Worm (Caenorhabditis elegans): ENCODE measurements around the gene K06A4.2.

The K06A4.2 gene

DNA sequence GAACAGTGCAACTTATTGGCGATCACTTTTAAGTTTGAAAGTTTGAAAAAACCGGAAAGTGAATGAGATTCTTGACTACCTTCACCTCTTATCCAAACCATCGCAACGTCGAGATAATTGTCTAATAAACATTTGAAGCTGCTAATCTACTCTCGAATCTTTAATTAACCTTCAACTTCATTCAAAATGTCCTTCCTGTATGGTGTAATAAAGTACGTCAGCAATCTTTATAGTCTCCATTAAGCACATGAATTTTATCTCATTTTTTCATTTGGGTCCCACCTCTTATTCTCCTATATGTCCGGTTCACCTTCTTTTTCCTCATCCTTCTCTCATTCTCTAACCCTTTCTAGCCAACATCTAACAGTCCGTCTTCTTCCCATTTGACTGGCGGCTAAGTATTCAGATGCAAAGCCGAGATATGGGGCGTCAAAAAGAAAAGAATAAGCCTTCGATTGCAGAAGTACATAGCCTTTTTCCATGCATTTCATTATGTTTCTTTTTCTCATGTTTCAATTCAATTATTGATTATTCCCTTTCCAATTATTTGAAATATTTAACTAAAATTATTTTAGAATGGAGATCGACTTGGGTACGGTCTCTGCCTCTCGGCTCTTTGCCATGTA is 16.9 kb downstream of the K06A4.2 start, which contains the start of gene swt-5:
Gene swt-5 (plus strand): TSS at position 576 of the 626 bp plus-strand sequence.
- no peak for TF ChIP-seq ceh-36 (tag; optimal IDR thresholded peaks at IDR 0.05)
- no peak for TF ChIP-seq ama-1 (optimal IDR thresholded peaks at IDR 0.05)
- TF ChIP-seq ets-7 (tag; optimal IDR thresholded peaks at IDR 0.05) = no peak

DNA sequence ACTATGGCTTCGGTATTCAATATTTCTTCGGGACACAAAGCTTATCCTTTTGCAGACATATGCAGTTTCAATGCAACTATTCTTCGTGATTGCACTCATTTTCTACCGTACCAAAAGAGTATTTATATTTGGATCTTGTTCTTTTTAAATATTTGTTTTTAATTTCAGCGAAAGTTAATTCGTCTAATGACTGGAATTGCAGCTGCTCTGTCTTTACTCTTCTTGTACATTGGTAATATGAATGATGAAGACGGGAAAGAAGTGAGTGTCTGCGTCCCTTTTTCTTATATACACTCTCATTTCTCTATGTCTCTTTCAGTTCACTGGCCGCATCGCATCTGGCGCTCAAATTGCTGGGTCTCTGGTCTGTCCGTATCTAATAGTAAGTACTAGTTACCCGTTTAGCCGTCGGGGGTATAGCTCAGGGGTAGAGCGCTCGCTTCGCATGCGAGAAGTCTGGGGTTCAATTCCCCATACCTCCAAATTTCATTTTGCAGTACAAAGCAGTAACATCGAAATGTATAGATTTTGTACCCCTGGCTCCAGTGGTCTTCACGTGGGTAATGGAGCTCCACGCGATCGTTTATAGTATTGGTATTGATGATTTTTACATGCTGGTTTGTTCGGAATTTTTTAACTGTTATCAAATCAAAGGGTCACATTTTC is 19.3 kb downstream of the K06A4.2 start:
- TF ChIP-seq B0310.2 (tag; optimal IDR thresholded peaks at IDR 0.05) (peak; percentile 93), hnd-1 (tag; optimal IDR thresholded peaks at IDR 0.05) (peak; percentile 87), F13C5.2 (tag; optimal IDR thresholded peaks at IDR 0.05) (peak; percentile 91), sea-1 (GFP tag; conservative IDR thresholded peaks at IDR 0.05) (peak; percentile 96), ama-1 (optimal IDR thresholded peaks at IDR 0.05) (no peak), tra-4 (tag; optimal IDR thresholded peaks at IDR 0.05) (peak; percentile 75), pes-1 (GFP tag; IDR thresholded peaks at IDR 0.05) (no peak; the same call in 1 of the 2 replicates), scrt-1 (GFP tag; IDR thresholded peaks at IDR 0.05) (peak; percentile 97), ceh-13 (GFP tag; optimal IDR thresholded peaks at IDR 0.05) (peak; percentile 84), ceh-36 (tag; optimal IDR thresholded peaks at IDR 0.05) (peak; percentile 91), aly-1 (tag; optimal IDR thresholded peaks at IDR 0.05) (peak; percentile 91), tbx-37 (GFP tag; conservative IDR thresholded peaks at IDR 0.05) (peak; percentile 92), ets-7 (tag; optimal IDR thresholded peaks at IDR 0.05) (peak; percentile 76), tbx-11 (GFP tag; IDR thresholded peaks at IDR 0.05) (peak; percentile 94), hmg-4 (GFP tag; optimal IDR thresholded peaks at IDR 0.05) (peak; percentile 96), hmbx-1 (tag; optimal IDR thresholded peaks at IDR 0.05) (peak; percentile 74), flt-1 (GFP tag; IDR thresholded peaks at IDR 0.05) (peak; percentile 96)

DNA sequence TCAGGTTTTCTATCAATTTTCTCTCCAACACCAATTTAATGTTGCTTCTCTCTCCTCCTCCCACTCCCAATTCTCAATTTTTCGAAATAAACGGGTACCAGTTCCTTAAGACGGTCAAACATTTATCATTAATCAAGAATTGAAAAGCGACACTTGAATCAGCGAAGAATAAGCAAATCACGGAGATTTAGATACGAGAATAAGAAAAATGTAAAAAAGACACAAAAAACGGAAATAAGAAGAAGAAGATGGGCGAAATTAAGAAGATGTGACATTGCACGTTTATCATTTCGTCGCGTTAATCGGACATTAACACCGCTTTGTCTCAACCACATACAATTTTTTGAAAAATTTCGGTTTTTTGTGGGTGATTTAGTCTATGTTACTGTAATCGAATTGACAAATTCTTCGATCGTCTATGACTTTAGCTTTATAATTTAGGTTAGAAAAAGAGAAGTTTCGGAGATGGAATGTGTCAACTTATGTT is 20.5 kb downstream of the K06A4.2 start, which contains the start of gene haao-1:
Gene haao-1 (plus strand): TSS at position 437 of the 487 bp plus-strand sequence.
- TF ChIP-seq hnd-1 (tag; optimal IDR thresholded peaks at IDR 0.05) (no peak), ceh-13 (GFP tag; optimal IDR thresholded peaks at IDR 0.05) (no peak), hmbx-1 (tag; optimal IDR thresholded peaks at IDR 0.05) (no peak)

DNA sequence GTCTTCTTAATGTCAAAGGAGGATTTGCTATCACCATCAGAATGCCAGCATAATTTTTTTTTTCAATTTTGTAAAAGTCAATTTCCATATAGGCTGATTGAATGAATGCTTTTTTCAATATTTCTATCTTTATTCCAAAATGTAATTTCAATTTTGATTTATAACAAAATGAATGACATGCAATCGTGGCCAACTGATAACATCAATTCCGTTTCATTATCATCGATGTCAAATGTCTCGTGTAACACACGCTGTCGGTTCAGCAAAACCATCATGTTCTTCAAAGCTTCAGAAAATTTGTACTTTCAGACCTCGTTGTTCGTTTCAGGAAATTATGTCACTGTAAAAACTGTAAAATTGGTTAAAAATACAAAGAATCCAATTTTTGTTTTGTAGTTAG is 22.9 kb downstream of the K06A4.2 start:
- TF ChIP-seq flt-1 (GFP tag; IDR thresholded peaks at IDR 0.05) (no peak), hmbx-1 (tag; optimal IDR thresholded peaks at IDR 0.05) (no peak), ceh-36 (tag; optimal IDR thresholded peaks at IDR 0.05) (no peak), ets-7 (tag; optimal IDR thresholded peaks at IDR 0.05) (no peak), pes-1 (GFP tag; IDR thresholded peaks at IDR 0.05) (no peak), B0310.2 (tag; optimal IDR thresholded peaks at IDR 0.05) (no peak), hmg-4 (GFP tag; optimal IDR thresholded peaks at IDR 0.05) (no peak), tbx-11 (GFP tag; IDR thresholded peaks at IDR 0.05) (no peak), sea-1 (GFP tag; conservative IDR thresholded peaks at IDR 0.05) (no peak), ceh-13 (GFP tag; optimal IDR thresholded peaks at IDR 0.05) (no peak), aly-1 (tag; optimal IDR thresholded peaks at IDR 0.05) (no peak), tra-4 (tag; optimal IDR thresholded peaks at IDR 0.05) (no peak), F13C5.2 (tag; optimal IDR thresholded peaks at IDR 0.05) (no peak), tbx-37 (GFP tag; conservative IDR thresholded peaks at IDR 0.05) (no peak), ama-1 (optimal IDR thresholded peaks at IDR 0.05) (no peak)

DNA sequence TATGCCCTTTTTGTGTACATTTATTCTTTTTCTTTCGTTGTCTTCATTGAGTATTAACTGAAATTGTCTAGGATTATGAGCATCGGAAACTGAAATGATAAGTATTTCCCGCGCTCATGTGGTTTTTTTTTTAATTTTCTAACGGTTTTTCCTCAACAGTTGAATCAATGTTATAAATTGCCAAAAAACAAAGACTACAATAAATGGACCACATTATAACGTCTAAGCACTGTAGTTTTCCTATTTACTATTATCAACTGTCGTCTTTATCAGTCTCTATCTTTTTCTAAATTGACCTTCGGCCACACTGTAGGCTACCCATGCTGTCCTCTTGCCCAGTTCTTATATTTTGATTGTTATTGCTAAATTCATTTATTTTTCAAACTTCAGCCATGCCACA is 23.7 kb downstream of the K06A4.2 start, which contains the start of gene acs-14:
Gene acs-14 (plus strand): TSS at position 391 of the 400 bp plus-strand sequence.
- TF ChIP-seq hmbx-1 (tag; optimal IDR thresholded peaks at IDR 0.05) (no peak), aly-1 (tag; optimal IDR thresholded peaks at IDR 0.05) (no peak), hmg-4 (GFP tag; optimal IDR thresholded peaks at IDR 0.05) (no peak), hnd-1 (tag; optimal IDR thresholded peaks at IDR 0.05) (no peak), ama-1 (optimal IDR thresholded peaks at IDR 0.05) (no peak), tbx-11 (GFP tag; IDR thresholded peaks at IDR 0.05) (no peak), pes-1 (GFP tag; IDR thresholded peaks at IDR 0.05) (no peak), sea-1 (GFP tag; conservative IDR thresholded peaks at IDR 0.05) (no peak), flt-1 (GFP tag; IDR thresholded peaks at IDR 0.05) (no peak), B0310.2 (tag; optimal IDR thresholded peaks at IDR 0.05) (no peak), scrt-1 (GFP tag; IDR thresholded peaks at IDR 0.05) (no peak), F13C5.2 (tag; optimal IDR thresholded peaks at IDR 0.05) (no peak), ets-7 (tag; optimal IDR thresholded peaks at IDR 0.05) (no peak), ceh-13 (GFP tag; optimal IDR thresholded peaks at IDR 0.05) (no peak)

DNA sequence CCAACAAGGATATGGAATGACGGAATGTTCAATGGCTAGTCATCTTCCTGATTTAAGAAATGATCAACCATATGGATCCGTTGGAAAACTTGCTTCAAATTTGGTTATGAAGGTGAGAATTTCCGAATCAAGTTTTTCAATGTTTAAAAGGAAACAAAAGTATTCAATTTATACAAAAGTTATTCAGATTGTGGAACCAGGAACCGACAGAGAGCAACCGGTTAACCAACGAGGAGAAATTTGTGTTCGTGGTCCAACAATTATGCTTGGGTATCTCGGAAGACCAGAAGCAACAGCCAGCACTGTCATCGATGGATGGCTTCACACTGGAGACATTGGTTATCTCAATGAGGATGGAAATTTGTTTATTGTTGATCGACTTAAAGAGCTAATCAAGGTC is 25.6 kb downstream of the K06A4.2 start:
- TF ChIP-seq B0310.2 (tag; optimal IDR thresholded peaks at IDR 0.05) = no peak
- TF ChIP-seq pes-1 (GFP tag; IDR thresholded peaks at IDR 0.05) = no peak
- TF ChIP-seq ets-7 (tag; optimal IDR thresholded peaks at IDR 0.05) = no peak
- no peak for TF ChIP-seq hnd-1 (tag; optimal IDR thresholded peaks at IDR 0.05)
- TF ChIP-seq scrt-1 (GFP tag; IDR thresholded peaks at IDR 0.05) = no peak
- no peak for TF ChIP-seq tra-4 (tag; optimal IDR thresholded peaks at IDR 0.05)
- TF ChIP-seq ama-1 (optimal IDR thresholded peaks at IDR 0.05) = no peak
- TF ChIP-seq aly-1 (tag; optimal IDR thresholded peaks at IDR 0.05) = no peak
- no peak for TF ChIP-seq ceh-13 (GFP tag; optimal IDR thresholded peaks at IDR 0.05)

DNA sequence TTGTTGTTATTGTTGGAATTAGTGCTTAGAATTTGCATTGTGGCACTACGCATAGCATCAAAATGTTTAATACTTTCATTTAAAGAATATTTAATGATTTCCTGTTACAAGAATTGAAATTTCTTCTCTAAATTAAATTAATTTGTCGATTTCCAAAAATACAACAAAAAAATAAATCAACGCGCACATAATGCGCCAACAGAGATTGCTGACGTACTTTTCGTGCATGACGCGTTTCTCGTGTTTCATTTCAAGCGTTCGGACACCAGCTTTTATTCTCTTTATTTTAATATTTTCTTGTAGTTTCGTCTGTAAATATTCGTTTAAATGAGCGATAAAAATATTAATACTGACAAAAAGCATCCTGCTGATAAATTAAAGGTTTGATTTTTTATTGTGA is 29.6 kb downstream of the K06A4.2 start, which contains the start of gene eif-2Bdelta:
Gene eif-2Bdelta (plus strand): TSS at position 235 of the 400 bp plus-strand sequence.
- TF ChIP-seq ets-7 (tag; optimal IDR thresholded peaks at IDR 0.05) (no peak), aly-1 (tag; optimal IDR thresholded peaks at IDR 0.05) (no peak), tbx-37 (GFP tag; conservative IDR thresholded peaks at IDR 0.05) (no peak), hmbx-1 (tag; optimal IDR thresholded peaks at IDR 0.05) (no peak), hnd-1 (tag; optimal IDR thresholded peaks at IDR 0.05) (no peak), B0310.2 (tag; optimal IDR thresholded peaks at IDR 0.05) (no peak), hmg-4 (GFP tag; optimal IDR thresholded peaks at IDR 0.05) (no peak), ceh-13 (GFP tag; optimal IDR thresholded peaks at IDR 0.05) (no peak), flt-1 (GFP tag; IDR thresholded peaks at IDR 0.05) (no peak), ama-1 (optimal IDR thresholded peaks at IDR 0.05) (no peak), sea-1 (GFP tag; conservative IDR thresholded peaks at IDR 0.05) (no peak), tbx-11 (GFP tag; IDR thresholded peaks at IDR 0.05) (no peak), scrt-1 (GFP tag; IDR thresholded peaks at IDR 0.05) (no peak), pes-1 (GFP tag; IDR thresholded peaks at IDR 0.05) (no peak), ceh-36 (tag; optimal IDR thresholded peaks at IDR 0.05) (no peak), F13C5.2 (tag; optimal IDR thresholded peaks at IDR 0.05) (no peak), tra-4 (tag; optimal IDR thresholded peaks at IDR 0.05) (no peak)
